Worm (Caenorhabditis elegans) whole organism, early embryonic: ENCODE results near the gene sre-32.
"Not testable (repeated sequence)": the region's sequence is repeated elsewhere in the genome, so short reads cannot be mapped to it uniquely, and the experiment has no call there.

Experiments
- B0310.2 ChIP-seq: sonication (generic microtip); optimal IDR thresholded peaks from 2 replicates; lab custom pipeline; 2016; ENCODE audit warnings: mild to moderate bottlenecking, missing genetic modification characterization, missing compliant biosample characterization
- ama-1 ChIP-seq: fragments of 150-350 bp; optimal IDR thresholded peaks from 2 replicates; lab custom pipeline; 2014
- ceh-13 ChIP-seq: fragments of 200-800 bp; sonication (Bioruptor generic); optimal IDR thresholded peaks from 2 replicates; lab custom pipeline; 2018; ENCODE audit warnings: mild to moderate bottlenecking, missing genetic modification characterization, missing compliant biosample characterization
- flt-1 ChIP-seq: fragments of 200-800 bp; sonication (Bioruptor generic); IDR thresholded peaks from 2 replicates; pipeline ENCODE4 v1.3.6; 2022; ENCODE audit warnings: missing genetic modification characterization, missing compliant biosample characterization
- hmg-4 ChIP-seq: fragments of 200-800 bp; sonication (Bioruptor generic); optimal IDR thresholded peaks from 2 replicates; lab custom pipeline; 2018; ENCODE audit warnings: mild to moderate bottlenecking, missing genetic modification characterization, missing compliant biosample characterization
- pes-1 ChIP-seq: fragments of 200-800 bp; sonication (Bioruptor generic); IDR thresholded peaks from 2 replicates; pipeline ENCODE4 v1.3.6; 2022; ENCODE audit warnings: missing genetic modification reagents, missing genetic modification characterization, missing compliant biosample characterization
- scrt-1 ChIP-seq: fragments of 200-800 bp; sonication (Bioruptor generic); IDR thresholded peaks from 2 replicates; pipeline ENCODE4 v1.3.6; 2022; ENCODE audit warnings: missing genetic modification characterization, missing compliant biosample characterization
- sea-1 ChIP-seq: fragments of 200-800 bp; sonication (Bioruptor generic); conservative IDR thresholded peaks from 2 replicates; pipeline ENCODE4 v1.3.6; 2022; ENCODE audit warnings: missing genetic modification characterization, missing compliant biosample characterization
- tbx-11 ChIP-seq: fragments of 200-800 bp; sonication (Bioruptor generic); IDR thresholded peaks from 2 replicates; pipeline ENCODE4 v1.3.6; 2022; ENCODE audit warnings: missing genetic modification characterization, missing compliant biosample characterization
- tra-4 ChIP-seq: sonication (generic microtip); optimal IDR thresholded peaks from 2 replicates; lab custom pipeline; 2017; ENCODE audit warnings: missing genetic modification characterization, missing compliant biosample characterization

DNA sequence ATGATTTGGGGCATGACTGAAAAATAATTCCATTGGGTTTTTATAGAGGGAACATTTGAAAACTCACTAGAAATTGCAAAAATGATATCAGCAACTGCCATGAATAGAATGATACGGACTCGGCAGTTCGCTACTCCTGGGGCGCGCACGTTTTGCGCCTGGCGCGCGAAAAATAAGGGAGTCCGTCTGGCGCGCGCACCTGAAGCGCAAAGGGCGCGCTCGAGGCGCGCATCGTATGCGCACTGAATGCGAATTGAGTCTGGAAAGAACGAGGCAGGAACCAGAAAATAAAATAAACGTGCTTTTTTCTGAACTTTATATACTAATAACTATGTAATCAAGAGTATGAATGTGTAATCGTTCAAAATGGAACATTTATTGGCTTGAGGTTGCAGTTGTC lies 15.4 kb downstream of the sre-32 start, which contains the start of gene Y57A10C.10:
- TF ChIP-seq tbx-11 (GFP tag; lab: Robert Waterston, UW); ama-1 (lab: Kevin White, UChicago); hmg-4; ceh-13 (GFP tag; lab: Kevin White, UChicago); pes-1 (GFP tag; lab: Robert Waterston, UW); tra-4 (tag; lab: Kevin White, UChicago); flt-1; scrt-1 (GFP tag; lab: Robert Waterston, UW); sea-1 (GFP tag; lab: Robert Waterston, UW); B0310.2 (tag; lab: Kevin White, UChicago): not testable (repeated sequence)
